Worm (Caenorhabditis elegans): ENCODE data around the gene snx-6.

Gene snx-6

ce11 chrV:17981732-17982131 lies 1.9 kb upstream of the snx-6 start (continued):
- TF ChIP-seq dmd-8 (GFP tag; IDR thresholded peaks at IDR 0.05) (no peak), egl-43 (GFP tag; IDR thresholded peaks at IDR 0.05) (no peak), skn-1 (tag; optimal IDR thresholded peaks at IDR 0.05) (no peak), pha-4 (GFP tag; IDR thresholded peaks at IDR 0.05) (no peak), pha-4 (tag; optimal IDR thresholded peaks at IDR 0.05) (no peak), tag-97 (GFP tag; IDR thresholded peaks at IDR 0.05) (no peak), snpc-4 (tag; optimal IDR thresholded peaks at IDR 0.05) (no peak), nhr-102 (tag; optimal IDR thresholded peaks at IDR 0.05) (no peak), nhr-41 (GFP tag; IDR thresholded peaks at IDR 0.05) (no peak), nhr-111 (GFP tag; optimal IDR thresholded peaks at IDR 0.05) (no peak), unc-39 (tag; optimal IDR thresholded peaks at IDR 0.05) (no peak), fos-1 (tag; optimal IDR thresholded peaks at IDR 0.05) (no peak), set-16 (GFP tag; IDR thresholded peaks at IDR 0.05) (no peak), ceh-32 (tag; optimal IDR thresholded peaks at IDR 0.05; ENCODE audit: poor library complexity) (no peak), lin-13 (GFP tag; optimal IDR thresholded peaks at IDR 0.05) (peak; percentile 36), nhr-42 (GFP tag; IDR thresholded peaks at IDR 0.05) (no peak), hlh-11 (tag; optimal IDR thresholded peaks at IDR 0.05) (peak; percentile 26), Y48G9A.11 (GFP tag; IDR thresholded peaks at IDR 0.05) (peak; percentile 24; the same call in 1 of the 2 replicates), Y75B8A.6 (GFP tag; IDR thresholded peaks at IDR 0.05) (no peak), saeg-2 (GFP tag; IDR thresholded peaks at IDR 0.05) (no peak), T26A8.4 (GFP tag; IDR thresholded peaks at IDR 0.05) (no peak), spr-1 (tag; optimal IDR thresholded peaks at IDR 0.05) (no peak), lin-38 (GFP tag; IDR thresholded peaks at IDR 0.05) (peak; percentile 46; the same call in 1 of the 2 replicates), arid-1 (GFP tag; conservative IDR thresholded peaks at IDR 0.05) (no peak), fkh-10 (GFP tag; optimal IDR thresholded peaks at IDR 0.05) (no peak), hmg-1.1 (GFP tag; IDR thresholded peaks at IDR 0.05) (0 out of 2 replicates have a peak, but pooled peaks have one; percentile 45), daf-16 (GFP tag; optimal IDR thresholded peaks at IDR 0.05) (no peak), daf-16 (tag; optimal IDR thresholded peaks at IDR 0.05) (no peak), lsy-2 (tag; optimal IDR thresholded peaks at IDR 0.05) (peak; percentile 92 to 98), nhr-11 (tag; optimal IDR thresholded peaks at IDR 0.05) (no peak), daf-19 (GFP tag; conservative IDR thresholded peaks at IDR 0.05) (no peak), unc-130 (GFP tag; optimal IDR thresholded peaks at IDR 0.05) (no peak), ZK546.5 (tag; optimal IDR thresholded peaks at IDR 0.05) (no peak), nhr-48 (tag; optimal IDR thresholded peaks at IDR 0.05) (no peak), duxl-1 (tag; optimal IDR thresholded peaks at IDR 0.05; ENCODE audit: poor library complexity) (no peak), T20F7.1 (GFP tag; optimal IDR thresholded peaks at IDR 0.05) (no peak), nhr-25 (tag; optimal IDR thresholded peaks at IDR 0.05; ENCODE audit: borderline replicate concordance, insufficient read depth) (no peak), unc-62 (GFP tag; optimal IDR thresholded peaks at IDR 0.05 in 1 of 2) (peak in 1 of 2 experiments; percentile 85), unc-62 (tag; optimal IDR thresholded peaks at IDR 0.05) (no peak), mep-1 (tag; optimal IDR thresholded peaks at IDR 0.05) (peak; percentile 16), F49E8.2 (tag; optimal IDR thresholded peaks at IDR 0.05; ENCODE audit: borderline replicate concordance) (no peak), mdl-1 (tag; optimal IDR thresholded peaks at IDR 0.05) (no peak), madf-5 (GFP tag; IDR thresholded peaks at IDR 0.05) (no peak), mes-2 (tag; optimal IDR thresholded peaks at IDR 0.05; ENCODE audit: poor library complexity, severe bottlenecking) (peak; percentile 61), snpc-1.2 (GFP tag; IDR thresholded peaks at IDR 0.05) (no peak), zip-11 (GFP tag; IDR thresholded peaks at IDR 0.05) (no peak), D1046.2 (GFP tag; IDR thresholded peaks at IDR 0.05) (no peak), daf-12 (tag; optimal IDR thresholded peaks at IDR 0.05) (no peak), lin-29 (GFP tag; IDR thresholded peaks at IDR 0.05) (no peak), ztf-7 (tag; optimal IDR thresholded peaks at IDR 0.05) (no peak), zfp-3 (GFP tag; conservative IDR thresholded peaks at IDR 0.05) (no peak), F10B5.3 (tag; optimal IDR thresholded peaks at IDR 0.05) (no peak)
